Fruit fly (Drosophila melanogaster) whole organism, pupa: Measurements from ENCODE around the gene Vps37B.

Source experiments
- CG10348 ChIP-seq: fragments of 200-800 bp; sonication (Bioruptor generic); IDR thresholded peaks from 2 replicates; pipeline ENCODE4 v1.3.6; 2022; ENCODE audit warnings: missing biosample characterization, missing genetic modification characterization
- CG13204 ChIP-seq: fragments of 200-800 bp; sonication (Bioruptor generic); optimal IDR thresholded peaks from 2 replicates; lab custom pipeline; 2018; ENCODE audit warnings: missing biosample characterization, mild to moderate bottlenecking, missing genetic modification characterization, moderate library complexity
- CG14655 ChIP-seq: fragments of 200-800 bp; sonication (Bioruptor generic); optimal IDR thresholded peaks from 3 replicates; lab custom pipeline; 2017; ENCODE audit warnings: mild to moderate bottlenecking, missing biosample characterization, missing genetic modification reagents, missing genetic modification characterization
- CG17806 ChIP-seq: fragments of 200-800 bp; sonication (Bioruptor generic); optimal IDR thresholded peaks from 2 replicates; lab custom pipeline; 2018; ENCODE audit warnings: missing biosample characterization, mild to moderate bottlenecking, missing genetic modification characterization, moderate library complexity
- CG32121 ChIP-seq: fragments of 200-800 bp; sonication (Bioruptor generic); IDR thresholded peaks from 2 replicates; pipeline ENCODE4 v1.3.6; 2022; ENCODE audit warnings: missing biosample characterization, missing genetic modification characterization
- CG4496 ChIP-seq: fragments of 200-800 bp; sonication (Bioruptor generic); IDR thresholded peaks from 3 replicates; pipeline ENCODE4 v1.3.6; 2022; ENCODE audit warnings: missing biosample characterization, missing genetic modification characterization
- CG8159 ChIP-seq: fragments of 200-800 bp; sonication (Bioruptor generic); optimal IDR thresholded peaks from 3 replicates; lab custom pipeline; 2018; ENCODE audit warnings: missing biosample characterization, mild to moderate bottlenecking, missing genetic modification characterization, moderate library complexity
- CG8301 ChIP-seq: fragments of 200-800 bp; sonication (Bioruptor generic); optimal IDR thresholded peaks from 2 replicates; lab custom pipeline; 2018; ENCODE audit warnings: missing biosample characterization, mild to moderate bottlenecking, missing genetic modification characterization
- D1 ChIP-seq: fragments of 200-800 bp; sonication (Bioruptor generic); optimal IDR thresholded peaks from 2 replicates; lab custom pipeline; 2018; ENCODE audit warnings: missing biosample characterization, mild to moderate bottlenecking, missing genetic modification characterization, moderate library complexity
- Ets98B ChIP-seq: fragments of 200-800 bp; sonication (Bioruptor generic); IDR thresholded peaks from 2 replicates; pipeline ENCODE4 v1.3.6; 2022; ENCODE audit warnings: missing biosample characterization, missing genetic modification characterization
- Snoo ChIP-seq: fragments of 200-800 bp; sonication (Bioruptor generic); optimal IDR thresholded peaks from 3 replicates; lab custom pipeline; 2017; ENCODE audit warnings: missing biosample characterization, mild to moderate bottlenecking, missing genetic modification characterization, inconsistent platforms
- fd96Ca ChIP-seq: fragments of 200-800 bp; sonication (Bioruptor generic); IDR thresholded peaks from 3 replicates; pipeline ENCODE4 v1.3.6; 2022; ENCODE audit warnings: missing biosample characterization, missing genetic modification characterization
- gl ChIP-seq: fragments of 200-800 bp; sonication (Bioruptor generic); optimal IDR thresholded peaks from 2 replicates; lab custom pipeline; 2018; ENCODE audit warnings: missing biosample characterization, mild to moderate bottlenecking, missing genetic modification characterization

DNA sequence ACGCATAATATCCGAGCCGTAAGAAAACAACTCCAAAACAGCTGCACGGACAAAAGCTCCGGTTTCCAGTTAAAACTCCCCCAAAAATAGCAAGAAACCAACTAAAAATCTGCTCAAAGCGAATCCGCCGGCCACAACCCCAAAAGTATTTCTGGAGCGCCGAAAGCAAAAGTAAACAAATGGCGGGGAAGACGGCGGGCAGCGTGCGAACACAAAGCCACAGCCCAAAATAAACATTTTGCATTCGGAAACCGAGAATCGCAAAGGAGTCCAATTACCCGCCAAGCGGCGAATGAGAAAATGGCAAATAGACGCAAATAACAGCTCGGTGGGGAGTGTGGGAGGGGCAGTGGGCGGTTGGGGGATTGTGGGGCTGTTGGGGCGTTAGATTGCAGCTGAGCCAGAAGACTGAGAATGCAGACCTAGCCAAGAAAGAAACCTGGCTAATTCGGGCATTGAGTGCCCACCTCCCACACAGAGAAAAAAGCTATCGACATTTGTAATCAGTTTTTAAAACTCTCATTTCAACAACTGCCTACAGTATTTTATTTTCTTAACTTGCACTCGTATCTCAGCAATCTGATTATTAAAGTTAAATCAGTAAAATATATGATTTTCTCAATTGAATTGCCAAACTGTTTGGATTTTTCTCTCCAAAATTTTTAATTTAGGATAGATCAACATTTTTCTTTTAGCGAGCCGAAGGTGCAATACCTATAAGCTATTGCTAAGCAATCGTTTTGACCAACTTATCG, 11.6 kb upstream of the Vps37B start:
- TF ChIP-seq CG10348 (GFP tag; lab: Robert Waterston, UW) (no peak), CG8301 (tag; lab: Kevin White, UChicago) (peak; percentile 43), CG4496 (GFP tag; lab: Robert Waterston, UW) (0 out of 3 replicates have a peak, but pooled peaks have one; percentile 33), CG17806 (tag; lab: Kevin White, UChicago) (no peak), fd96Ca (GFP tag; lab: Robert Waterston, UW) (0 out of 3 replicates have a peak, but pooled peaks have one; percentile 34), Snoo (no peak), CG8159 (tag; lab: Kevin White, UChicago) (no peak), CG14655 (GFP tag; lab: Kevin White, UChicago) (peak; percentile 51), CG13204 (GFP tag; lab: Kevin White, UChicago) (no peak), Ets98B (GFP tag; lab: Robert Waterston, UW) (peak; percentile 23; the same call in 1 of the 2 replicates), CG32121 (GFP tag; lab: Robert Waterston, UW) (no peak), gl (tag; lab: Kevin White, UChicago) (no peak), D1 (no peak)
